Fruit fly (Drosophila melanogaster) whole organism: ENCODE measurements around the gene Ank2.

Source experiments
- CG8478 ChIP-seq: fragments of >200 bp; optimal IDR thresholded peaks from 2 replicates; lab custom pipeline; 2018; ENCODE audit warnings: inconsistent platforms
- pan ChIP-seq: fragments of >200 bp; optimal IDR thresholded peaks from 2 replicates; lab custom pipeline; 2017
- psq ChIP-seq: fragments of >200 bp; optimal IDR thresholded peaks from 2 replicates; lab custom pipeline; 2017
- usp ChIP-seq: fragments of >200 bp; optimal IDR thresholded peaks from 2 replicates; lab custom pipeline; 2017; ENCODE audit warnings: missing biosample characterization, missing genetic modification characterization, mixed read lengths

- TF ChIP-seq psq (lab: Kevin White, UChicago) (no peak), pan (lab: Kevin White, UChicago) (no peak), usp (GFP tag; lab: Kevin White, UChicago) (no peak), CG8478 (lab: Kevin White, UChicago) (no peak)
Measured at dm6 chr3L:7632540-7633263, 85.5 kb downstream of the Ank2 start.
